Worm (Caenorhabditis elegans) whole organism, late embryonic: ENCODE data around the gene snn-1.

Source experiments
- K09A11.1 ChIP-seq: sonication (generic microtip); optimal IDR thresholded peaks from 2 replicates; lab custom pipeline; 2017; ENCODE audit warnings: antibody characterized with exemption, mild to moderate bottlenecking, missing genetic modification characterization, missing compliant biosample characterization; ENCODE audit not compliant: insufficient read depth
- ama-1 ChIP-seq: fragments of 150-350 bp; optimal IDR thresholded peaks from 2 replicates; lab custom pipeline; 2014
- ceh-24 ChIP-seq: sonication (generic microtip); optimal IDR thresholded peaks from 2 replicates; lab custom pipeline; 2016; ENCODE audit warnings: mild to moderate bottlenecking, missing genetic modification characterization, missing compliant biosample characterization
- ceh-45 ChIP-seq: fragments of 200-800 bp; sonication (Bioruptor generic); IDR thresholded peaks from 2 replicates; pipeline ENCODE4 v1.3.6; 2022; ENCODE audit warnings: missing genetic modification reagents, missing genetic modification characterization, missing compliant biosample characterization
- dmd-4 ChIP-seq: sonication (generic microtip); optimal IDR thresholded peaks from 2 replicates; lab custom pipeline; 2016; ENCODE audit warnings: borderline replicate concordance, missing genetic modification characterization, missing compliant biosample characterization
- ets-4 ChIP-seq: sonication (generic microtip); optimal IDR thresholded peaks from 2 replicates; lab custom pipeline; 2016; ENCODE audit warnings: missing genetic modification characterization, missing compliant biosample characterization
- fkh-10 ChIP-seq: fragments of 150-350 bp; optimal IDR thresholded peaks from 2 replicates; lab custom pipeline; 2014; ENCODE audit warnings: missing biosample characterization, missing genetic modification reagents, missing genetic modification characterization
- hlh-30 ChIP-seq: sonication (generic microtip); optimal IDR thresholded peaks from 2 replicates; lab custom pipeline; 2017; ENCODE audit warnings: antibody characterized with exemption, missing genetic modification characterization, missing compliant biosample characterization; ENCODE audit not compliant: insufficient read depth
- mec-3 ChIP-seq: sonication (generic microtip); optimal IDR thresholded peaks from 2 replicates; lab custom pipeline; 2016; ENCODE audit warnings: borderline replicate concordance, missing genetic modification characterization, missing compliant biosample characterization
- nfya-1 ChIP-seq: sonication (generic microtip); optimal IDR thresholded peaks from 2 replicates; lab custom pipeline; 2017; ENCODE audit warnings: missing genetic modification characterization, mild to moderate bottlenecking, missing compliant biosample characterization, antibody characterized with exemption, moderate library complexity
- nhr-11 ChIP-seq: fragments of 150-350 bp; optimal IDR thresholded peaks from 2 replicates; lab custom pipeline; 2014; ENCODE audit warnings: missing biosample characterization, missing genetic modification characterization
- unc-42 ChIP-seq: sonication (generic microtip); optimal IDR thresholded peaks from 2 replicates; lab custom pipeline; 2016; ENCODE audit warnings: missing genotype, missing genetic modification characterization, missing compliant biosample characterization

ce11 chrIV:1860965-1861364 lies 46.0 kb upstream of the snn-1 start:
- TF ChIP-seq nhr-11 (tag; lab: Kevin White, UChicago) = no peak
- no peak for TF ChIP-seq dmd-4 (tag; lab: Kevin White, UChicago)
- no peak for TF ChIP-seq ceh-24
- no peak for TF ChIP-seq ceh-45
- no peak for TF ChIP-seq K09A11.1 (tag; lab: Kevin White, UChicago)
- no peak for TF ChIP-seq ama-1 (lab: Kevin White, UChicago)
- TF ChIP-seq nfya-1 = peak; percentile 99
- TF ChIP-seq fkh-10 (GFP tag; lab: Kevin White, UChicago) = no peak
- TF ChIP-seq hlh-30 = no peak
- no peak for TF ChIP-seq ets-4 (tag; lab: Kevin White, UChicago)
- TF ChIP-seq mec-3 (tag; lab: Kevin White, UChicago) = no peak
- TF ChIP-seq unc-42 (tag; lab: Kevin White, UChicago) = no peak
